Worm (Caenorhabditis elegans) whole organism, mixed stage, embryonic: ENCODE data around the gene sru-45.

ENCODE experiments used
- ceh-43 ChIP-seq: fragments of 200-800 bp; sonication (Bioruptor generic); optimal IDR thresholded peaks from 2 replicates; lab custom pipeline; 2018; ENCODE audit warnings: mild to moderate bottlenecking, missing genetic modification characterization, moderate library complexity, missing compliant biosample characterization
- lin-13 ChIP-seq: fragments of 150-350 bp; optimal IDR thresholded peaks from 2 replicates; lab custom pipeline; 2014; ENCODE audit warnings: missing biosample characterization, missing genetic modification characterization
- lsy-2 ChIP-seq: fragments of 150-350 bp; optimal IDR thresholded peaks from 2 replicates; lab custom pipeline; 2014; ENCODE audit warnings: missing biosample characterization, missing genetic modification characterization
- mep-1 ChIP-seq: fragments of 150-350 bp; optimal IDR thresholded peaks from 2 replicates; lab custom pipeline; 2017; ENCODE audit warnings: missing biosample characterization, missing genetic modification reagents, missing genetic modification characterization, inconsistent platforms
- snpc-4 ChIP-seq: fragments of 150-350 bp; optimal IDR thresholded peaks from 2 replicates; lab custom pipeline; 2014; ENCODE audit warnings: missing biosample characterization, missing genetic modification characterization
- unc-62 ChIP-seq: fragments of 150-350 bp; optimal IDR thresholded peaks from 2 replicates; lab custom pipeline; 2014; ENCODE audit warnings: missing biosample characterization, missing genetic modification reagents, missing genetic modification characterization

- TF ChIP-seq unc-62 (GFP tag; lab: Kevin White, UChicago) (no peak), snpc-4 (no peak), mep-1 (no peak), lsy-2 (tag; lab: Kevin White, UChicago) (no peak), lin-13 (tag; lab: Kevin White, UChicago) (no peak), ceh-43 (GFP tag; lab: Kevin White, UChicago) (no peak)
Measured at ce11 chrV:16582973-16583372, 17.2 kb downstream of the sru-45 start, which contains the start of gene str-150.
